Worm (Caenorhabditis elegans) whole organism, mixed stage, embryonic: ENCODE data around the gene ttr-44.

Experiments
- M03D4.4 ChIP-seq: sonication (generic microtip); optimal IDR thresholded peaks from 2 replicates; lab custom pipeline; 2017; ENCODE audit warnings: mild to moderate bottlenecking, missing genetic modification characterization, missing compliant biosample characterization
- bed-3 ChIP-seq: fragments of 200-800 bp; sonication (Bioruptor generic); optimal IDR thresholded peaks from 3 replicates; lab custom pipeline; 2018; ENCODE audit warnings: mild to moderate bottlenecking, missing genetic modification characterization, moderate library complexity, missing compliant biosample characterization
- blmp-1 ChIP-seq: fragments of 150-350 bp; optimal IDR thresholded peaks from 2 replicates; lab custom pipeline; 2014; ENCODE audit warnings: missing biosample characterization, missing genetic modification characterization
- ceh-39 ChIP-seq: fragments of 150-350 bp; optimal IDR thresholded peaks from 2 replicates; lab custom pipeline; 2014; ENCODE audit warnings: missing biosample characterization, missing genetic modification characterization
- ceh-43 ChIP-seq: fragments of 200-800 bp; sonication (Bioruptor generic); optimal IDR thresholded peaks from 2 replicates; lab custom pipeline; 2018; ENCODE audit warnings: mild to moderate bottlenecking, missing genetic modification characterization, moderate library complexity, missing compliant biosample characterization
- ceh-83 ChIP-seq: fragments of 200-800 bp; sonication (Bioruptor generic); optimal IDR thresholded peaks from 2 replicates; lab custom pipeline; 2018; ENCODE audit warnings: mild to moderate bottlenecking, missing genetic modification characterization, missing compliant biosample characterization
- ces-1 ChIP-seq: fragments of 150-350 bp; optimal IDR thresholded peaks from 2 replicates; lab custom pipeline; 2014; ENCODE audit warnings: missing biosample characterization, missing genetic modification reagents, missing genetic modification characterization
- cnd-1 ChIP-seq: fragments of 200-800 bp; sonication (Bioruptor generic); optimal IDR thresholded peaks from 2 replicates; lab custom pipeline; 2018; ENCODE audit warnings: mild to moderate bottlenecking, missing genetic modification characterization, missing compliant biosample characterization
- drap-1 ChIP-seq: fragments of 200-800 bp; sonication (Bioruptor generic); optimal IDR thresholded peaks from 3 replicates; lab custom pipeline; 2018; ENCODE audit warnings: mild to moderate bottlenecking, missing genetic modification characterization, missing compliant biosample characterization
- elt-1 ChIP-seq: sonication (generic microtip); optimal IDR thresholded peaks from 2 replicates; lab custom pipeline; 2017; ENCODE audit warnings: missing genetic modification characterization, mild to moderate bottlenecking, missing compliant biosample characterization, antibody characterized with exemption, moderate library complexity, borderline replicate concordance; ENCODE audit not compliant: insufficient read depth
- flh-1 ChIP-seq: fragments of 200-800 bp; sonication (Bioruptor generic); optimal IDR thresholded peaks from 2 replicates; lab custom pipeline; 2018; ENCODE audit warnings: mild to moderate bottlenecking, missing genetic modification characterization, moderate library complexity, missing compliant biosample characterization
- ham-2 ChIP-seq: fragments of 200-800 bp; sonication (Bioruptor generic); optimal IDR thresholded peaks from 2 replicates; lab custom pipeline; 2018; ENCODE audit warnings: mild to moderate bottlenecking, missing genetic modification characterization, missing compliant biosample characterization
- hlh-1 ChIP-seq: fragments of 150-350 bp; optimal IDR thresholded peaks from 2 replicates; lab custom pipeline; 2014; ENCODE audit warnings: missing biosample characterization, missing genetic modification reagents, missing genetic modification characterization
- lin-13 ChIP-seq: fragments of 150-350 bp; optimal IDR thresholded peaks from 2 replicates; lab custom pipeline; 2014; ENCODE audit warnings: missing biosample characterization, missing genetic modification characterization
- lin-32 ChIP-seq: fragments of 200-800 bp; sonication (Bioruptor generic); optimal IDR thresholded peaks from 2 replicates; lab custom pipeline; 2018; ENCODE audit warnings: mild to moderate bottlenecking, missing genetic modification characterization, missing compliant biosample characterization
- lsy-2 ChIP-seq: fragments of 150-350 bp; optimal IDR thresholded peaks from 2 replicates; lab custom pipeline; 2014; ENCODE audit warnings: missing biosample characterization, missing genetic modification characterization
- mab-5 ChIP-seq: fragments of 150-350 bp; optimal IDR thresholded peaks from 2 replicates; lab custom pipeline; 2014; ENCODE audit warnings: missing biosample characterization, missing genetic modification characterization
- mep-1 ChIP-seq: fragments of 150-350 bp; optimal IDR thresholded peaks from 2 replicates; lab custom pipeline; 2017; ENCODE audit warnings: missing biosample characterization, missing genetic modification reagents, missing genetic modification characterization, inconsistent platforms
- mls-2 ChIP-seq: sonication (generic microtip); optimal IDR thresholded peaks from 2 replicates; lab custom pipeline; 2016; ENCODE audit warnings: mild to moderate bottlenecking, missing genetic modification characterization, moderate library complexity, missing compliant biosample characterization
- nhr-12 ChIP-seq: fragments of 150-350 bp; optimal IDR thresholded peaks from 2 replicates; lab custom pipeline; 2014; ENCODE audit warnings: missing biosample characterization, missing genetic modification characterization
- nhr-2 ChIP-seq: fragments of 150-350 bp; optimal IDR thresholded peaks from 2 replicates; lab custom pipeline; 2014; ENCODE audit warnings: missing biosample characterization, missing genetic modification characterization
- nhr-237 ChIP-seq: fragments of 150-350 bp; optimal IDR thresholded peaks from 2 replicates; lab custom pipeline; 2014; ENCODE audit warnings: missing biosample characterization, missing genetic modification characterization
- nhr-28 ChIP-seq: fragments of 150-350 bp; optimal IDR thresholded peaks from 2 replicates; lab custom pipeline; 2014; ENCODE audit warnings: missing biosample characterization, missing genetic modification characterization
- pha-4 ChIP-seq: fragments of 150-350 bp; optimal IDR thresholded peaks from 2 replicates; lab custom pipeline; 2018; ENCODE audit warnings: missing biosample characterization, missing genetic modification reagents, missing genetic modification characterization
- sem-2 ChIP-seq: fragments of 200-800 bp; sonication (Bioruptor generic); optimal IDR thresholded peaks from 2 replicates; lab custom pipeline; 2018; ENCODE audit warnings: mild to moderate bottlenecking, missing genetic modification characterization, missing compliant biosample characterization
- snpc-4 ChIP-seq: fragments of 150-350 bp; optimal IDR thresholded peaks from 2 replicates; lab custom pipeline; 2014; ENCODE audit warnings: missing biosample characterization, missing genetic modification characterization
- sptf-1 ChIP-seq: sonication (generic microtip); optimal IDR thresholded peaks from 2 replicates; lab custom pipeline; 2017; ENCODE audit warnings: mild to moderate bottlenecking, missing genetic modification characterization, moderate library complexity, missing compliant biosample characterization
- tbx-8 ChIP-seq: fragments of 200-800 bp; sonication (Bioruptor generic); optimal IDR thresholded peaks from 2 replicates; lab custom pipeline; 2018; ENCODE audit warnings: mild to moderate bottlenecking, missing genetic modification characterization, moderate library complexity, missing compliant biosample characterization
- unc-62 ChIP-seq: fragments of 150-350 bp; optimal IDR thresholded peaks from 2 replicates; lab custom pipeline; 2014; ENCODE audit warnings: missing biosample characterization, missing genetic modification reagents, missing genetic modification characterization
- zip-8 ChIP-seq: fragments of 150-350 bp; optimal IDR thresholded peaks from 2 replicates; lab custom pipeline; 2014; ENCODE audit warnings: missing biosample characterization, missing genetic modification characterization

ttr-44 gene

ce11 chrV:13511618-13512017 lies 18.9 kb downstream of the ttr-44 start, which contains the start of gene avr-15:
TSS of gene avr-15 (minus strand) at chrV:13511718.
- TF ChIP-seq nhr-237 (tag; lab: Kevin White, UChicago) (no peak), unc-62 (no peak), zip-8 (tag; lab: Kevin White, UChicago) (peak; percentile 64), mls-2 (tag; lab: Kevin White, UChicago) (no peak), nhr-12 (no peak), sem-2 (no peak), elt-1 (no peak)

ce11 chrV:13506321-13506720 lies 24.2 kb downstream of the ttr-44 start, which contains the start of gene R11G10.4:
TSS of gene R11G10.4 (plus strand) at chrV:13506621.
- TF ChIP-seq snpc-4 (tag; lab: Kevin White, UChicago): no peak
- no peak for TF ChIP-seq tbx-8
- TF ChIP-seq cnd-1: no peak
- TF ChIP-seq sptf-1: no peak
- TF ChIP-seq ceh-83 (GFP tag; lab: Kevin White, UChicago): no peak
- TF ChIP-seq lin-13 (tag; lab: Kevin White, UChicago): no peak
- TF ChIP-seq pha-4 (tag; lab: Kevin White, UChicago): no peak
- no peak for TF ChIP-seq unc-62
- no peak for TF ChIP-seq lin-32 (GFP tag; lab: Kevin White, UChicago)
- no peak for TF ChIP-seq ces-1 (GFP tag; lab: Kevin White, UChicago)
- TF ChIP-seq nhr-2 (tag; lab: Kevin White, UChicago): no peak
- TF ChIP-seq ceh-39 (tag; lab: Kevin White, UChicago): no peak

- TF ChIP-seq nhr-12 (no peak), mep-1 (no peak), flh-1 (GFP tag; lab: Kevin White, UChicago) (no peak)
Measured at ce11 chrV:13499227-13499626, 31.3 kb downstream of the ttr-44 start.

- TF ChIP-seq lsy-2 (tag; lab: Kevin White, UChicago) (peak; percentile 22), mab-5 (tag; lab: Kevin White, UChicago) (no peak), mep-1 (peak; percentile 73), ceh-39 (tag; lab: Kevin White, UChicago) (no peak), ces-1 (GFP tag; lab: Kevin White, UChicago) (peak; percentile 90), pha-4 (tag; lab: Kevin White, UChicago) (peak; percentile 60), unc-62 (no peak), nhr-237 (tag; lab: Kevin White, UChicago) (peak; percentile 25), ceh-43 (GFP tag; lab: Kevin White, UChicago) (no peak)
Measured at ce11 chrV:13497322-13497847, 33.2 kb downstream of the ttr-44 start, which contains the start of the genes eea-1 and gut-2. TSS of gene eea-1 (minus strand) at chrV:13497372. TSS of gene gut-2 (plus strand) at chrV:13497690.

ce11 chrV:13489830-13490229 lies 40.7 kb downstream of the ttr-44 start, which contains the start of gene T10G3.3:
TSS of gene T10G3.3 (minus strand) at chrV:13490199.
- TF ChIP-seq zip-8 (tag; lab: Kevin White, UChicago): peak; percentile 74
- TF ChIP-seq elt-1: peak; percentile 85
- TF ChIP-seq nhr-28 (tag; lab: Kevin White, UChicago): no peak

- TF ChIP-seq nhr-28 (tag; lab: Kevin White, UChicago) (no peak), nhr-2 (tag; lab: Kevin White, UChicago) (no peak), lin-32 (GFP tag; lab: Kevin White, UChicago) (no peak), tbx-8 (no peak), mls-2 (tag; lab: Kevin White, UChicago) (no peak), blmp-1 (tag; lab: Kevin White, UChicago) (no peak), sptf-1 (no peak), mep-1 (no peak), ces-1 (GFP tag; lab: Kevin White, UChicago) (no peak), lin-13 (tag; lab: Kevin White, UChicago) (no peak), drap-1 (GFP tag; lab: Kevin White, UChicago) (no peak), cnd-1 (no peak), snpc-4 (tag; lab: Kevin White, UChicago) (no peak)
Measured at ce11 chrV:13488297-13488803, 42.2 kb downstream of the ttr-44 start.

ce11 chrV:13485732-13486131 lies 44.8 kb downstream of the ttr-44 start:
- TF ChIP-seq sptf-1: no peak
- no peak for TF ChIP-seq M03D4.4 (tag; lab: Kevin White, UChicago)
- TF ChIP-seq nhr-237 (tag; lab: Kevin White, UChicago): no peak
- TF ChIP-seq ham-2: no peak
- no peak for TF ChIP-seq flh-1 (GFP tag; lab: Kevin White, UChicago)
- no peak for TF ChIP-seq bed-3 (GFP tag; lab: Kevin White, UChicago)
- TF ChIP-seq ces-1 (GFP tag; lab: Kevin White, UChicago): no peak
- no peak for TF ChIP-seq lin-13 (tag; lab: Kevin White, UChicago)
- TF ChIP-seq lsy-2 (tag; lab: Kevin White, UChicago): no peak
- no peak for TF ChIP-seq tbx-8
- TF ChIP-seq nhr-12: no peak
- no peak for TF ChIP-seq mep-1
- no peak for TF ChIP-seq snpc-4 (tag; lab: Kevin White, UChicago)
- no peak for TF ChIP-seq hlh-1 (tag; lab: Kevin White, UChicago)
- TF ChIP-seq, all 35 proteins: peak for 0
